Fruit fly (Drosophila melanogaster): ENCODE measurements around the gene CG31955.

The CG31955 gene

dm6 chr2L:3719414-3719959, 6.6 kb upstream of the CG31955 start (continued):
- no peak for TF ChIP-seq CG5180 (GFP tag; optimal IDR thresholded peaks at IDR 0.05)
- TF ChIP-seq CG14860 (GFP tag; IDR thresholded peaks at IDR 0.05; ENCODE audit: partially characterized antibody) = no peak
- no peak for TF ChIP-seq odd (GFP tag; optimal IDR thresholded peaks at IDR 0.05)
- TF ChIP-seq CG9932 (GFP tag; IDR thresholded peaks at IDR 0.05) = no peak
- TF ChIP-seq CG4404 (GFP tag; IDR thresholded peaks at IDR 0.05) = no peak
- TF ChIP-seq CG6654 (GFP tag; optimal IDR thresholded peaks at IDR 0.05) = no peak
- no peak for TF ChIP-seq Spps (tag; optimal IDR thresholded peaks at IDR 0.05)
- no peak for TF ChIP-seq otp (GFP tag; IDR thresholded peaks at IDR 0.05)
- TF ChIP-seq Atf6 (GFP tag; IDR thresholded peaks at IDR 0.05) = peak; percentile 70
- TF ChIP-seq CG14050 (GFP tag; IDR thresholded peaks at IDR 0.05) = no peak
- TF ChIP-seq disco-r (GFP tag; optimal IDR thresholded peaks at IDR 0.05) = no peak
- no peak for TF ChIP-seq CG17385 (GFP tag; optimal IDR thresholded peaks at IDR 0.05)
- peak; percentile 39 for TF ChIP-seq nau (GFP tag; optimal IDR thresholded peaks at IDR 0.05)
- no peak for TF ChIP-seq mirr (GFP tag; optimal IDR thresholded peaks at IDR 0.05)
- TF ChIP-seq CG8281 (tag; optimal IDR thresholded peaks at IDR 0.05) = no peak
- TF ChIP-seq CG14710 (tag; optimal IDR thresholded peaks at IDR 0.05) = no peak
- 0 out of 2 replicates have a peak, but pooled peaks have one; percentile 21 for TF ChIP-seq Xrp1 (GFP tag; IDR thresholded peaks at IDR 0.05)
- peak in 1 of 2 experiments; percentile 43 for TF ChIP-seq bsh (GFP tag; optimal IDR thresholded peaks at IDR 0.05)
- no peak for TF ChIP-seq prd (optimal IDR thresholded peaks at IDR 0.05)
- no peak for TF ChIP-seq prd (GFP tag; IDR thresholded peaks at IDR 0.05)
- no peak for TF ChIP-seq rib (GFP tag; IDR thresholded peaks at IDR 0.05)
- TF ChIP-seq Ets65A (GFP tag) = no peak
- TF ChIP-seq CG13424 (tag; optimal IDR thresholded peaks at IDR 0.05) = peak; percentile 31
- no peak for TF ChIP-seq Deaf1 (tag; optimal IDR thresholded peaks at IDR 0.05)
- TF ChIP-seq dati (GFP tag; IDR thresholded peaks at IDR 0.05) = no peak
- TF ChIP-seq repo (GFP tag; optimal IDR thresholded peaks at IDR 0.05) = no peak
- TF ChIP-seq Pdp1 (GFP tag; optimal IDR thresholded peaks at IDR 0.05) = no peak
- TF ChIP-seq CG12155 (GFP tag; optimal IDR thresholded peaks at IDR 0.05) = no peak
- peak; percentile 13 for TF ChIP-seq CG30403 (GFP tag; optimal IDR thresholded peaks at IDR 0.05)
- TF ChIP-seq CG6272 (GFP tag; IDR thresholded peaks at IDR 0.05) = no peak
- no peak for TF ChIP-seq gce (GFP tag; IDR thresholded peaks at IDR 0.05)
- no peak for TF ChIP-seq bowl (GFP tag; IDR thresholded peaks at IDR 0.05)
- peak; percentile 41 for TF ChIP-seq Oli (tag; optimal IDR thresholded peaks at IDR 0.05)
- peak; percentile 21 for TF ChIP-seq CG12219 (GFP tag; optimal IDR thresholded peaks at IDR 0.05)
- no peak for TF ChIP-seq her (GFP tag; optimal IDR thresholded peaks at IDR 0.05)
- TF ChIP-seq tna (GFP tag; IDR thresholded peaks at IDR 0.05; ENCODE audit: partially characterized antibody) = no peak
- TF ChIP-seq CG11696 (GFP tag; IDR thresholded peaks at IDR 0.05) = peak; percentile 59
- no peak for TF ChIP-seq tup (GFP tag; optimal IDR thresholded peaks at IDR 0.05)
- no peak for TF ChIP-seq oc (tag; optimal IDR thresholded peaks at IDR 0.05)
- peak; percentile 59 for TF ChIP-seq CG3281 (GFP tag; optimal IDR thresholded peaks at IDR 0.05)
- no peak for TF ChIP-seq ro (GFP tag; IDR thresholded peaks at IDR 0.05)
- no peak for TF ChIP-seq jigr1 (GFP tag; IDR thresholded peaks at IDR 0.05)
- TF ChIP-seq CG32767 (GFP tag; IDR thresholded peaks at IDR 0.05) = no peak
- TF ChIP-seq Vsx1 (GFP tag; optimal IDR thresholded peaks at IDR 0.05) = no peak
- no peak for TF ChIP-seq unc-4 (GFP tag; IDR thresholded peaks at IDR 0.05; ENCODE audit: partially characterized antibody)
- TF ChIP-seq CG3726 (GFP tag; IDR thresholded peaks at IDR 0.05) = no peak
- TF ChIP-seq Sox100B (GFP tag; optimal IDR thresholded peaks at IDR 0.05) = peak; percentile 39
- no peak for TF ChIP-seq ase (GFP tag; IDR thresholded peaks at IDR 0.05)
- no peak for TF ChIP-seq CG17568 (GFP tag; optimal IDR thresholded peaks at IDR 0.05)
- TF ChIP-seq scrt (GFP tag; optimal IDR thresholded peaks at IDR 0.05) = peak; percentile 19
- no peak for TF ChIP-seq NfI (GFP tag; optimal IDR thresholded peaks at IDR 0.05)

All from whole organism, embryonic.